Worm (Caenorhabditis elegans) whole organism, L4/young adult: ENCODE results near the gene lys-5.

Experiments
- W03F9.2 ChIP-seq: fragments of 150-350 bp; optimal IDR thresholded peaks from 2 replicates; lab custom pipeline; 2014; ENCODE audit warnings: missing biosample characterization, missing genetic modification characterization
- dao-5 ChIP-seq: sonication (generic microtip); optimal IDR thresholded peaks from 2 replicates; lab custom pipeline; 2016; ENCODE audit warnings: missing genotype, missing genetic modification characterization, moderate library complexity, missing compliant biosample characterization
- him-1 ChIP-seq: sonication (generic microtip); optimal IDR thresholded peaks from 2 replicates; lab custom pipeline; 2016; ENCODE audit warnings: missing genotype, missing genetic modification reagents, missing genetic modification characterization, missing compliant biosample characterization

- TF ChIP-seq dao-5 (tag; lab: Kevin White, UChicago) (no peak), him-1 (no peak), W03F9.2 (tag; lab: Kevin White, UChicago) (peak; percentile 43)
Observed at ce11 chrIV:11593415-11594190, 31.8 kb downstream of the lys-5 start, which contains the start of gene F40F11.3.
